Fruit fly (Drosophila melanogaster) whole organism, embryonic: ENCODE measurements around the gene JMJD5.

Source experiments
- Antp ChIP-seq: fragments of 200-800 bp; sonication (Bioruptor generic); optimal IDR thresholded peaks from 3 replicates; lab custom pipeline; 2016; ENCODE audit warnings: missing biosample characterization, missing genetic modification characterization
- Atf6 ChIP-seq: fragments of 200-800 bp; sonication (Bioruptor generic); IDR thresholded peaks from 2 replicates; pipeline ENCODE4 v1.3.6; 2022; ENCODE audit warnings: missing biosample characterization, missing genetic modification characterization
- CG11695 ChIP-seq: fragments of 200-800 bp; sonication (Bioruptor generic); IDR thresholded peaks from 3 replicates; pipeline ENCODE4 v1.3.6; 2022; ENCODE audit warnings: missing biosample characterization, missing genetic modification characterization
- CG12299 ChIP-seq: fragments of 200-800 bp; sonication (Bioruptor generic); optimal IDR thresholded peaks from 2 replicates; lab custom pipeline; 2018; ENCODE audit warnings: missing biosample characterization, mild to moderate bottlenecking, missing genetic modification characterization
- CG15514 ChIP-seq: fragments of 200-800 bp; sonication (Bioruptor generic); optimal IDR thresholded peaks from 3 replicates; lab custom pipeline; 2017; ENCODE audit warnings: missing biosample characterization, missing genetic modification characterization, mild to moderate bottlenecking, moderate library complexity, missing genetic modification reagents
- CG16779 ChIP-seq: fragments of 200-800 bp; sonication (Bioruptor generic); IDR thresholded peaks from 2 replicates; pipeline ENCODE4 v1.3.6; 2022; ENCODE audit warnings: missing biosample characterization, missing genetic modification characterization
- CG16863 ChIP-seq: fragments of 200-800 bp; sonication (Bioruptor generic); optimal IDR thresholded peaks from 3 replicates; lab custom pipeline; 2016; ENCODE audit warnings: missing biosample characterization, missing genetic modification characterization
- CG2129 ChIP-seq: fragments of 200-800 bp; sonication (Bioruptor generic); IDR thresholded peaks from 2 replicates; pipeline ENCODE4 v1.3.6; 2022; ENCODE audit warnings: missing biosample characterization, missing genetic modification characterization; ENCODE audit not compliant: partially characterized antibody
- CG2678 ChIP-seq: fragments of 200-800 bp; sonication (Bioruptor generic); optimal IDR thresholded peaks from 3 replicates; lab custom pipeline; 2019; ENCODE audit warnings: missing biosample characterization, mild to moderate bottlenecking, missing genetic modification characterization, moderate library complexity
- CG2875 ChIP-seq: fragments of 200-800 bp; sonication (Bioruptor generic); optimal IDR thresholded peaks from 2 replicates; lab custom pipeline; 2017; ENCODE audit warnings: missing biosample characterization, mild to moderate bottlenecking, missing genetic modification characterization, missing genetic modification reagents
- CG31224 ChIP-seq: fragments of 200-800 bp; sonication (Bioruptor generic); IDR thresholded peaks from 2 replicates; pipeline ENCODE4 v1.3.6; 2022; ENCODE audit warnings: missing biosample characterization, missing genetic modification characterization
- CG3281 ChIP-seq: fragments of 200-800 bp; sonication (Bioruptor generic); optimal IDR thresholded peaks from 3 replicates; lab custom pipeline; 2017; ENCODE audit warnings: missing biosample characterization, mild to moderate bottlenecking, missing genetic modification characterization
- CG33213 ChIP-seq: fragments of 200-800 bp; sonication (Bioruptor generic); optimal IDR thresholded peaks from 3 replicates; lab custom pipeline; 2016; ENCODE audit warnings: missing biosample characterization, missing genetic modification characterization
- CG4707 ChIP-seq: fragments of 200-800 bp; sonication (Bioruptor generic); optimal IDR thresholded peaks from 2 replicates; lab custom pipeline; 2018; ENCODE audit warnings: missing biosample characterization, mild to moderate bottlenecking, missing genetic modification characterization, moderate library complexity
- CG7839 ChIP-seq: fragments of 200-800 bp; sonication (Bioruptor generic); optimal IDR thresholded peaks from 3 replicates; lab custom pipeline; 2018; ENCODE audit warnings: missing biosample characterization, mild to moderate bottlenecking, missing genetic modification characterization, moderate library complexity
- CG7928 ChIP-seq: fragments of 200-800 bp; sonication (Bioruptor generic); optimal IDR thresholded peaks from 2 replicates; lab custom pipeline; 2017; ENCODE audit warnings: missing biosample characterization, mild to moderate bottlenecking, missing genetic modification characterization
- CG8290 ChIP-seq, 3 experiments: fragments of 200-800 bp; sonication (Bioruptor generic); optimal IDR thresholded peaks; 2 replicates each; lab custom pipeline; 2016 to 2019; ENCODE audit warnings: missing biosample characterization in 3 of 3, missing genetic modification characterization in 3 of 3, mild to moderate bottlenecking in 2 of 3, moderate library complexity in 1 of 3
- CG8359 ChIP-seq: fragments of 200-800 bp; sonication (Bioruptor generic); optimal IDR thresholded peaks from 2 replicates; lab custom pipeline; 2017; ENCODE audit warnings: missing biosample characterization, mild to moderate bottlenecking, missing genetic modification characterization, borderline replicate concordance
- CG9932 ChIP-seq: fragments of 200-800 bp; sonication (Bioruptor generic); IDR thresholded peaks from 2 replicates; pipeline ENCODE4 v1.3.6; 2022; ENCODE audit warnings: missing biosample characterization, missing genetic modification characterization
- Deaf1 ChIP-seq: fragments of 200-800 bp; optimal IDR thresholded peaks from 3 replicates; lab custom pipeline; 2019; ENCODE audit warnings: missing biosample characterization, mild to moderate bottlenecking, missing genetic modification characterization, moderate library complexity
- Dip3 ChIP-seq: fragments of 200-800 bp; sonication (Bioruptor generic); optimal IDR thresholded peaks from 3 replicates; lab custom pipeline; 2016; ENCODE audit warnings: missing biosample characterization, missing genetic modification characterization
- ERR ChIP-seq: fragments of 200-800 bp; sonication (Bioruptor generic); optimal IDR thresholded peaks from 2 replicates; lab custom pipeline; 2016; ENCODE audit warnings: missing biosample characterization, missing genetic modification characterization
- HmgZ ChIP-seq: fragments of 200-800 bp; sonication (Bioruptor generic); optimal IDR thresholded peaks from 2 replicates; lab custom pipeline; 2018; ENCODE audit warnings: missing biosample characterization, mild to moderate bottlenecking, missing genetic modification characterization
- NC2α ChIP-seq: fragments of 200-800 bp; sonication (Bioruptor generic); optimal IDR thresholded peaks from 2 replicates; lab custom pipeline; 2016; ENCODE audit warnings: missing biosample characterization, missing genetic modification characterization
- Neu2 ChIP-seq: fragments of 200-800 bp; sonication (Bioruptor generic); optimal IDR thresholded peaks from 3 replicates; lab custom pipeline; 2016; ENCODE audit warnings: missing biosample characterization, missing genetic modification characterization, borderline replicate concordance
- NfI ChIP-seq: fragments of 200-800 bp; sonication (Bioruptor generic); optimal IDR thresholded peaks from 3 replicates; lab custom pipeline; 2018; ENCODE audit warnings: missing biosample characterization, mild to moderate bottlenecking, missing genetic modification characterization, moderate library complexity
- Ptx1 ChIP-seq: fragments of 200-800 bp; sonication (Bioruptor generic); IDR thresholded peaks from 2 replicates; pipeline ENCODE4 v1.3.6; 2022; ENCODE audit warnings: missing biosample characterization, missing genetic modification characterization
- Rfx ChIP-seq: fragments of 200-800 bp; sonication (Bioruptor generic); IDR thresholded peaks from 2 replicates; pipeline ENCODE4 v1.3.6; 2022; ENCODE audit warnings: missing biosample characterization, missing genetic modification characterization
- Stat92E ChIP-seq, 3 experiments: fragments of >200 bp in 2 of 3; fragments of 200-800 bp in 1 of 3; sonication (Bioruptor generic) in 1 of 3; optimal IDR thresholded peaks; 2 replicates each; lab custom pipeline; 2017 to 2019; ENCODE audit warnings: missing biosample characterization in 3 of 3, missing genetic modification characterization in 3 of 3, mild to moderate bottlenecking in 1 of 3, moderate library complexity in 1 of 3
- Tbp ChIP-seq: fragments of >200 bp; optimal IDR thresholded peaks from 2 replicates; lab custom pipeline; 2018; ENCODE audit warnings: missing biosample characterization, missing genetic modification characterization
- Vsx1 ChIP-seq: fragments of 200-800 bp; sonication (Bioruptor generic); optimal IDR thresholded peaks from 2 replicates; lab custom pipeline; 2017; ENCODE audit warnings: missing biosample characterization, mild to moderate bottlenecking, missing genetic modification characterization, missing genetic modification reagents
- amos ChIP-seq: fragments of 200-800 bp; sonication (Bioruptor generic); IDR thresholded peaks from 2 replicates; pipeline ENCODE4 v1.3.6; 2022; ENCODE audit warnings: missing biosample characterization, missing genetic modification characterization; ENCODE audit not compliant: partially characterized antibody
- bsh ChIP-seq, 2 experiments: fragments of 200-800 bp; sonication (Bioruptor generic); optimal IDR thresholded peaks; 2 replicates each; lab custom pipeline; 2017 to 2018; ENCODE audit warnings: mild to moderate bottlenecking in 2 of 2, missing biosample characterization in 2 of 2, missing genetic modification characterization in 2 of 2, moderate library complexity in 1 of 2
- ci ChIP-seq: fragments of 200-800 bp; sonication (Bioruptor generic); IDR thresholded peaks from 3 replicates; pipeline ENCODE4 v1.3.6; 2022; ENCODE audit warnings: missing biosample characterization, missing genetic modification characterization
- ems ChIP-seq: fragments of 200-800 bp; sonication (Bioruptor generic); optimal IDR thresholded peaks from 3 replicates; lab custom pipeline; 2016; ENCODE audit warnings: missing biosample characterization, missing genetic modification characterization
- eyg ChIP-seq: fragments of 200-800 bp; sonication (Bioruptor generic); optimal IDR thresholded peaks from 3 replicates; lab custom pipeline; 2016; ENCODE audit warnings: missing biosample characterization, missing genetic modification characterization
- fd3F ChIP-seq: fragments of 200-800 bp; sonication (Bioruptor generic); optimal IDR thresholded peaks from 2 replicates; lab custom pipeline; 2018; ENCODE audit warnings: missing biosample characterization, mild to moderate bottlenecking, missing genetic modification characterization, moderate library complexity
- fd64A ChIP-seq: fragments of 200-800 bp; sonication (Bioruptor generic); optimal IDR thresholded peaks from 3 replicates; lab custom pipeline; 2018; ENCODE audit warnings: missing biosample characterization, mild to moderate bottlenecking, missing genetic modification characterization
- ham ChIP-seq: fragments of 200-800 bp; sonication (Bioruptor generic); IDR thresholded peaks from 2 replicates; pipeline ENCODE4 v1.3.6; 2022; ENCODE audit warnings: missing biosample characterization, missing genetic modification characterization
- hbn ChIP-seq: fragments of 200-800 bp; sonication (Bioruptor generic); IDR thresholded peaks from 2 replicates; pipeline ENCODE4 v1.3.6; 2022; ENCODE audit warnings: missing biosample characterization, missing genetic modification characterization; ENCODE audit not compliant: partially characterized antibody
- jumu ChIP-seq: fragments of 200-800 bp; sonication (Bioruptor generic); optimal IDR thresholded peaks from 3 replicates; lab custom pipeline; 2016; ENCODE audit warnings: missing biosample characterization, missing genetic modification characterization
- maf-S ChIP-seq: fragments of 200-800 bp; sonication (Bioruptor generic); optimal IDR thresholded peaks from 2 replicates; lab custom pipeline; 2016; ENCODE audit warnings: missing biosample characterization, missing genetic modification characterization
- pan ChIP-seq, 4 experiments: fragments of >200 bp in 3 of 4; fragments of 200-800 bp in 1 of 4; sonication (Bioruptor generic) in 1 of 4; optimal IDR thresholded peaks in 3 of 4; IDR thresholded peaks in 1 of 4; 2 replicates each; pipeline versions ENCODE4 v1.3.6 to Lab custom; 2017 to 2022; ENCODE audit warnings: missing biosample characterization in 2 of 4, missing genetic modification characterization in 2 of 4, mixed read lengths in 1 of 4
- pzg ChIP-seq: fragments of 200-800 bp; sonication (Bioruptor generic); optimal IDR thresholded peaks from 3 replicates; lab custom pipeline; 2018; ENCODE audit warnings: missing biosample characterization, mild to moderate bottlenecking, missing genetic modification characterization, moderate library complexity
- sd ChIP-seq: fragments of 200-800 bp; sonication (Bioruptor generic); optimal IDR thresholded peaks from 3 replicates; lab custom pipeline; 2018; ENCODE audit warnings: missing biosample characterization, mild to moderate bottlenecking, missing genetic modification characterization, moderate library complexity
- sim ChIP-seq: fragments of 200-800 bp; sonication (Bioruptor generic); IDR thresholded peaks from 2 replicates; pipeline ENCODE4 v1.3.6; 2022; ENCODE audit warnings: missing biosample characterization, missing genetic modification characterization
- so ChIP-seq: fragments of 200-800 bp; sonication (Bioruptor generic); IDR thresholded peaks from 3 replicates; pipeline ENCODE4 v1.3.6; 2022; ENCODE audit warnings: missing biosample characterization, missing genetic modification characterization
- sqz ChIP-seq: fragments of 200-800 bp; sonication (Bioruptor generic); optimal IDR thresholded peaks from 3 replicates; lab custom pipeline; 2018; ENCODE audit warnings: missing biosample characterization, mild to moderate bottlenecking, missing genetic modification characterization

Gene JMJD5

DNA sequence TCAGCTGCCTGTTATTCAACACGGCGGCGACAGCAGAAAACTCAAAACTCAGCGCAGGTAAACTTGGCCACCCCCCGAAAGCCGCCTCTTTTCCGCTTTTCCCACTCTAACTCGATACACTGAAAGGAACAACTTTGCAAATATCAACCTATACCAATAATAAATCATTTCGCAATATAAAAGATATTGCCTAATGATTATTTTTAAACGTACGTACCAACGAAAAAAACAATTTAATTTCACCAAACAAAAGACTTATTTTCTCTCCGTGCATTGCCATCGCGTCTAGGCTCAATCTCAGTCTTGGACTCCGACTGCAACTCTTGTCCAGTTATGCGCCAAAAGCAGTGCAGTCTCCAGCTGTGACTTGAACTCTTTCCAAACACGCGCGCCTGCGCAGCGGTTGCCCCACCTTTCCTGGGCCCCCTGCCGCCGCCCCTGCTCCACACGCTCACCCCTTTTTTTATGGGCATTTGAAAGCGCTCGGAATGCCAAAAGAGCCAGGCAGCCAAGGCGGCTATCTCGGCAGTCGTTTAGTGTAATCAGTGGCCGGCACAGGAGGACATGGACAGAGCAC is 35.4 kb downstream of the JMJD5 start (continued):
- TF ChIP-seq Dip3 (GFP tag; lab: Kevin White, UChicago), result peak; percentile 7
- TF ChIP-seq CG7928 (GFP tag; lab: Kevin White, UChicago), result no peak
- TF ChIP-seq ci (GFP tag; lab: Robert Waterston, UW), result peak; percentile 68
- no peak for TF ChIP-seq CG12299
- peak; percentile 13 for TF ChIP-seq CG8290 (GFP tag; optimal IDR thresholded peaks at IDR 0.05; lab: Kevin White, UChicago)
- no peak for TF ChIP-seq CG8290 (tag; optimal IDR thresholded peaks at IDR 0.05; lab: Kevin White, UChicago)
- no peak for TF ChIP-seq Tbp (GFP tag; lab: Kevin White, UChicago)
- TF ChIP-seq CG2129, result no peak
- TF ChIP-seq Antp (GFP tag; lab: Kevin White, UChicago), result peak; percentile 50
- TF ChIP-seq CG33213 (GFP tag; lab: Kevin White, UChicago), result peak; percentile 9
- TF ChIP-seq CG9932 (GFP tag; lab: Robert Waterston, UW), result no peak
- no peak; the same call in 1 of the 2 replicates for TF ChIP-seq Atf6 (GFP tag; lab: Robert Waterston, UW)
- no peak for TF ChIP-seq sim (GFP tag; lab: Robert Waterston, UW)
- peak; percentile 8 for TF ChIP-seq Neu2 (GFP tag; lab: Kevin White, UChicago)
- peak; percentile 69 for TF ChIP-seq CG2678 (tag; lab: Kevin White, UChicago)
- TF ChIP-seq amos (GFP tag; lab: Robert Waterston, UW), result no peak
- no peak for TF ChIP-seq fd64A (GFP tag; lab: Kevin White, UChicago)
- TF ChIP-seq ERR (GFP tag; lab: Kevin White, UChicago), result no peak
- TF ChIP-seq NfI (GFP tag; lab: Kevin White, UChicago), result no peak
- TF ChIP-seq CG16863, result peak; percentile 52
- TF ChIP-seq so, result peak; percentile 67; the same call in 1 of the 3 replicates
- no peak for TF ChIP-seq CG16779 (GFP tag; lab: Robert Waterston, UW)
- peak; percentile 45 for TF ChIP-seq CG2875 (GFP tag; lab: Kevin White, UChicago)
- TF ChIP-seq Rfx, result no peak
- no peak for TF ChIP-seq HmgZ (tag; lab: Kevin White, UChicago)
- no peak for TF ChIP-seq hbn (GFP tag; lab: Robert Waterston, UW)
- TF ChIP-seq sqz (GFP tag; lab: Kevin White, UChicago), result peak; percentile 38
- TF ChIP-seq maf-S (GFP tag; lab: Kevin White, UChicago), result no peak
- TF ChIP-seq ham (GFP tag; lab: Robert Waterston, UW), result no peak
- no peak for TF ChIP-seq Deaf1 (tag; lab: Kevin White, UChicago)
- peak; percentile 39 for TF ChIP-seq jumu (GFP tag; lab: Kevin White, UChicago)
- TF ChIP-seq CG15514 (GFP tag; lab: Kevin White, UChicago), result peak; percentile 5
- no peak for TF ChIP-seq CG4707 (GFP tag; lab: Kevin White, UChicago)
- peak; percentile 21 for TF ChIP-seq NC2α (GFP tag; lab: Kevin White, UChicago)
- TF ChIP-seq ems (GFP tag; lab: Kevin White, UChicago), result peak; percentile 65
- TF ChIP-seq CG11695 (GFP tag; lab: Robert Waterston, UW), result 0 out of 3 replicates have a peak, but pooled peaks have one; percentile 43
- no peak for TF ChIP-seq CG8359 (GFP tag; lab: Kevin White, UChicago)
- peak; percentile 41 for TF ChIP-seq eyg
- TF ChIP-seq Stat92E (GFP tag; optimal IDR thresholded peaks at IDR 0.05; lab: Kevin White, UChicago), result no peak
- TF ChIP-seq pzg (GFP tag; lab: Kevin White, UChicago), result no peak
- peak; percentile 64 for TF ChIP-seq CG7839 (tag; lab: Kevin White, UChicago)
- no peak for TF ChIP-seq pan (optimal IDR thresholded peaks at IDR 0.05; lab: Kevin White, UChicago)
- peak in 1 of 2 experiments; percentile 54 for TF ChIP-seq pan (GFP tag; optimal IDR thresholded peaks at IDR 0.05 in 1 of 2, IDR thresholded peaks at IDR 0.05 in 1 of 2)
- TF ChIP-seq Ptx1 (GFP tag; lab: Robert Waterston, UW), result peak; percentile 61
- no peak for TF ChIP-seq CG31224
- no peak for TF ChIP-seq sd
- TF ChIP-seq fd3F, result no peak
- peak; percentile 61 to 69 for TF ChIP-seq bsh (GFP tag; optimal IDR thresholded peaks at IDR 0.05; lab: Kevin White, UChicago)
- peak; percentile 25 for TF ChIP-seq Vsx1 (GFP tag; lab: Kevin White, UChicago)
- peak; percentile 51 for TF ChIP-seq CG3281 (GFP tag; lab: Kevin White, UChicago)
